Worm (Caenorhabditis elegans) whole organism, midembryonic: Measurements from ENCODE around the gene F36G3.2.

ENCODE experiments used
- cog-1 ChIP-seq: sonication (generic microtip); optimal IDR thresholded peaks from 2 replicates; lab custom pipeline; 2016; ENCODE audit warnings: missing genetic modification characterization, missing compliant biosample characterization
- flt-1 ChIP-seq: fragments of 200-800 bp; sonication (Bioruptor generic); IDR thresholded peaks from 2 replicates; pipeline ENCODE4 v1.3.6; 2022; ENCODE audit warnings: missing genetic modification characterization, missing compliant biosample characterization
- klf-2 ChIP-seq: fragments of 200-800 bp; sonication (Bioruptor generic); conservative IDR thresholded peaks from 2 replicates; pipeline ENCODE4 v1.3.6; 2022; ENCODE audit warnings: missing genetic modification reagents, missing genetic modification characterization, missing compliant biosample characterization
- med-1 ChIP-seq: sonication (generic microtip); optimal IDR thresholded peaks from 2 replicates; lab custom pipeline; 2017; ENCODE audit warnings: missing genetic modification characterization, mild to moderate bottlenecking, missing compliant biosample characterization, antibody characterized with exemption, missing genetic modification reagents; ENCODE audit not compliant: insufficient read depth
- tab-1 ChIP-seq: fragments of 200-800 bp; sonication (Bioruptor generic); IDR thresholded peaks from 2 replicates; pipeline ENCODE4 v1.3.6; 2022; ENCODE audit warnings: missing genetic modification characterization, missing compliant biosample characterization

ce11 chrX:9832370-9832769 lies 38.3 kb upstream of the F36G3.2 start:
- no peak for TF ChIP-seq med-1 (GFP tag; lab: Kevin White, UChicago)
- no peak for TF ChIP-seq tab-1 (GFP tag; lab: Robert Waterston, UW)
- TF ChIP-seq klf-2 (GFP tag; lab: Robert Waterston, UW), result no peak
- no peak for TF ChIP-seq cog-1 (tag; lab: Kevin White, UChicago)
- TF ChIP-seq flt-1 (GFP tag; lab: Robert Waterston, UW), result no peak
